Fruit fly (Drosophila melanogaster) whole organism, embryonic: ENCODE data around the gene CG14245.

Experiments used
- Aef1 ChIP-seq: fragments of 200-800 bp; sonication (Bioruptor generic); IDR thresholded peaks from 3 replicates; pipeline ENCODE4 v1.3.6; 2022; ENCODE audit warnings: missing biosample characterization, missing genetic modification characterization
- Antp ChIP-seq: fragments of 200-800 bp; sonication (Bioruptor generic); optimal IDR thresholded peaks from 3 replicates; lab custom pipeline; 2016; ENCODE audit warnings: missing biosample characterization, missing genetic modification characterization
- Atf6 ChIP-seq: fragments of 200-800 bp; sonication (Bioruptor generic); IDR thresholded peaks from 2 replicates; pipeline ENCODE4 v1.3.6; 2022; ENCODE audit warnings: missing biosample characterization, missing genetic modification characterization
- CG10979 ChIP-seq: fragments of 200-800 bp; sonication (Bioruptor generic); optimal IDR thresholded peaks from 2 replicates; lab custom pipeline; 2018; ENCODE audit warnings: missing biosample characterization, mild to moderate bottlenecking, missing genetic modification characterization, moderate library complexity
- CG12071 ChIP-seq: fragments of 200-800 bp; sonication (Bioruptor generic); optimal IDR thresholded peaks from 3 replicates; lab custom pipeline; 2018; ENCODE audit warnings: missing biosample characterization, mild to moderate bottlenecking, missing genetic modification characterization
- CG12942 ChIP-seq: fragments of 200-800 bp; sonication (Bioruptor generic); optimal IDR thresholded peaks from 3 replicates; lab custom pipeline; 2016; ENCODE audit warnings: missing biosample characterization, missing genetic modification characterization
- CG14441 ChIP-seq: fragments of 200-800 bp; sonication (Bioruptor generic); IDR thresholded peaks from 2 replicates; pipeline ENCODE4 v1.3.6; 2022; ENCODE audit warnings: missing biosample characterization, missing genetic modification characterization
- CG15011 ChIP-seq: fragments of 200-800 bp; sonication (Bioruptor generic); optimal IDR thresholded peaks from 3 replicates; lab custom pipeline; 2018; ENCODE audit warnings: missing biosample characterization, mild to moderate bottlenecking, missing genetic modification characterization
- CG1529 ChIP-seq: fragments of 200-800 bp; sonication (Bioruptor generic); optimal IDR thresholded peaks from 3 replicates; lab custom pipeline; 2018; ENCODE audit warnings: missing biosample characterization, missing genetic modification characterization
- CG15696 ChIP-seq: fragments of 200-800 bp; sonication (Bioruptor generic); optimal IDR thresholded peaks from 2 replicates; lab custom pipeline; 2019; ENCODE audit warnings: missing biosample characterization, mild to moderate bottlenecking, missing genetic modification characterization, moderate library complexity
- CG16779 ChIP-seq: fragments of 200-800 bp; sonication (Bioruptor generic); IDR thresholded peaks from 2 replicates; pipeline ENCODE4 v1.3.6; 2022; ENCODE audit warnings: missing biosample characterization, missing genetic modification characterization
- CG17612 ChIP-seq: fragments of 200-800 bp; sonication (Bioruptor generic); IDR thresholded peaks from 2 replicates; pipeline ENCODE4 v1.3.6; 2022; ENCODE audit warnings: missing biosample characterization, missing genetic modification characterization
- CG18262 ChIP-seq: fragments of 200-800 bp; optimal IDR thresholded peaks from 3 replicates; lab custom pipeline; 2019; ENCODE audit warnings: missing biosample characterization, mild to moderate bottlenecking, missing genetic modification characterization, moderate library complexity
- CG6765 ChIP-seq: fragments of 200-800 bp; sonication (Bioruptor generic); optimal IDR thresholded peaks from 3 replicates; lab custom pipeline; 2017; ENCODE audit warnings: missing biosample characterization, mild to moderate bottlenecking, missing genetic modification characterization
- CG7963 ChIP-seq: fragments of 200-800 bp; sonication (Bioruptor generic); IDR thresholded peaks from 3 replicates; pipeline ENCODE4 v1.3.6; 2022; ENCODE audit warnings: missing biosample characterization, missing genetic modification characterization; ENCODE audit not compliant: partially characterized antibody
- CG8944 ChIP-seq: fragments of 200-800 bp; sonication (Bioruptor generic); optimal IDR thresholded peaks from 3 replicates; lab custom pipeline; 2016; ENCODE audit warnings: missing biosample characterization, missing genetic modification characterization
- CG9437 ChIP-seq: fragments of 200-800 bp; sonication (Bioruptor generic); optimal IDR thresholded peaks from 2 replicates; lab custom pipeline; 2018; ENCODE audit warnings: missing biosample characterization, mild to moderate bottlenecking, missing genetic modification characterization
- CG9609 ChIP-seq: fragments of 200-800 bp; sonication (Bioruptor generic); optimal IDR thresholded peaks from 3 replicates; lab custom pipeline; 2016; ENCODE audit warnings: missing biosample characterization, missing genetic modification characterization
- CG9797 ChIP-seq: fragments of 200-800 bp; sonication (Bioruptor generic); optimal IDR thresholded peaks from 3 replicates; lab custom pipeline; 2018; ENCODE audit warnings: missing biosample characterization, mild to moderate bottlenecking, missing genetic modification characterization
- Camta ChIP-seq: fragments of 200-800 bp; sonication (Bioruptor generic); optimal IDR thresholded peaks from 2 replicates; lab custom pipeline; 2016; ENCODE audit warnings: missing biosample characterization, missing genetic modification characterization
- Dad ChIP-seq: fragments of 200-800 bp; sonication (Bioruptor generic); optimal IDR thresholded peaks from 3 replicates; lab custom pipeline; 2016; ENCODE audit warnings: missing biosample characterization, missing genetic modification characterization
- Dll ChIP-seq: fragments of 200-800 bp; sonication (Bioruptor generic); IDR thresholded peaks from 4 replicates; pipeline ENCODE4 v1.3.6; 2022; ENCODE audit warnings: missing biosample characterization, missing genetic modification characterization; ENCODE audit not compliant: partially characterized antibody
- Elba2 ChIP-seq: fragments of 200-800 bp; sonication (Bioruptor generic); optimal IDR thresholded peaks from 3 replicates; lab custom pipeline; 2016; ENCODE audit warnings: missing biosample characterization, missing genetic modification characterization
- Ets97D ChIP-seq: fragments of 200-800 bp; sonication (Bioruptor generic); optimal IDR thresholded peaks from 3 replicates; lab custom pipeline; 2016; ENCODE audit warnings: missing biosample characterization, missing genetic modification characterization
- H2.0 ChIP-seq: fragments of 200-800 bp; sonication (Bioruptor generic); IDR thresholded peaks from 2 replicates; pipeline ENCODE4 v1.3.6; 2022; ENCODE audit warnings: missing biosample characterization, missing genetic modification characterization
- Hand ChIP-seq: fragments of 200-800 bp; sonication (Bioruptor generic); optimal IDR thresholded peaks from 2 replicates; lab custom pipeline; 2017; ENCODE audit warnings: mild to moderate bottlenecking, missing biosample characterization, missing genetic modification reagents, missing genetic modification characterization
- Hr39 ChIP-seq: fragments of >200 bp; optimal IDR thresholded peaks from 2 replicates; lab custom pipeline; 2017
- Lpt ChIP-seq: fragments of >200 bp; optimal IDR thresholded peaks from 2 replicates; lab custom pipeline; 2018; ENCODE audit warnings: missing biosample characterization, missing genetic modification characterization
- MESR4 ChIP-seq: fragments of 200-800 bp; sonication (Bioruptor generic); optimal IDR thresholded peaks from 2 replicates; lab custom pipeline; 2018; ENCODE audit warnings: missing biosample characterization, mild to moderate bottlenecking, missing genetic modification characterization, moderate library complexity
- NfI ChIP-seq: fragments of 200-800 bp; sonication (Bioruptor generic); optimal IDR thresholded peaks from 3 replicates; lab custom pipeline; 2018; ENCODE audit warnings: missing biosample characterization, mild to moderate bottlenecking, missing genetic modification characterization, moderate library complexity
- PHDP ChIP-seq: fragments of 200-800 bp; sonication (Bioruptor generic); optimal IDR thresholded peaks from 3 replicates; lab custom pipeline; 2018; ENCODE audit warnings: missing biosample characterization, mild to moderate bottlenecking, missing genetic modification characterization, moderate library complexity
- Sry-β ChIP-seq: fragments of 200-800 bp; sonication (Bioruptor generic); optimal IDR thresholded peaks from 2 replicates; lab custom pipeline; 2018; ENCODE audit warnings: missing biosample characterization, mild to moderate bottlenecking, missing genetic modification characterization, moderate library complexity
- Taf1 ChIP-seq: fragments of 200-800 bp; sonication (Bioruptor generic); IDR thresholded peaks from 2 replicates; pipeline ENCODE4 v1.3.6; 2022; ENCODE audit warnings: missing biosample characterization, missing genetic modification characterization
- abd-A ChIP-seq: fragments of 200-800 bp; sonication (Bioruptor generic); optimal IDR thresholded peaks from 3 replicates; lab custom pipeline; 2019; ENCODE audit warnings: missing biosample characterization, mild to moderate bottlenecking, missing genetic modification characterization, moderate library complexity
- ci ChIP-seq: fragments of 200-800 bp; sonication (Bioruptor generic); IDR thresholded peaks from 3 replicates; pipeline ENCODE4 v1.3.6; 2022; ENCODE audit warnings: missing biosample characterization, missing genetic modification characterization
- crol ChIP-seq: fragments of 200-800 bp; sonication (Bioruptor generic); IDR thresholded peaks from 2 replicates; pipeline ENCODE4 v1.3.6; 2022; ENCODE audit warnings: missing biosample characterization, missing genetic modification characterization
- gro ChIP-seq: fragments of 200-800 bp; sonication (Bioruptor generic); optimal IDR thresholded peaks from 2 replicates; lab custom pipeline; 2016; ENCODE audit warnings: missing biosample characterization, missing genetic modification characterization
- ham ChIP-seq: fragments of 200-800 bp; sonication (Bioruptor generic); IDR thresholded peaks from 2 replicates; pipeline ENCODE4 v1.3.6; 2022; ENCODE audit warnings: missing biosample characterization, missing genetic modification characterization
- ken ChIP-seq: fragments of 200-800 bp; sonication (Bioruptor generic); IDR thresholded peaks from 3 replicates; pipeline ENCODE4 v1.3.6; 2022; ENCODE audit warnings: missing biosample characterization, missing genetic modification characterization
- kni ChIP-seq: fragments of 200-800 bp; sonication (Bioruptor generic); optimal IDR thresholded peaks from 3 replicates; lab custom pipeline; 2017; ENCODE audit warnings: mild to moderate bottlenecking, missing biosample characterization, missing genetic modification reagents, missing genetic modification characterization
- mirr ChIP-seq: fragments of 200-800 bp; sonication (Bioruptor generic); optimal IDR thresholded peaks from 3 replicates; lab custom pipeline; 2018; ENCODE audit warnings: missing biosample characterization, mild to moderate bottlenecking, missing genetic modification characterization
- pho ChIP-seq: fragments of 200-800 bp; sonication (Bioruptor generic); optimal IDR thresholded peaks from 2 replicates; lab custom pipeline; 2016; ENCODE audit warnings: missing biosample characterization, missing genetic modification characterization
- pita ChIP-seq: fragments of 200-800 bp; sonication (Bioruptor generic); optimal IDR thresholded peaks from 2 replicates; lab custom pipeline; 2017; ENCODE audit warnings: missing biosample characterization, mild to moderate bottlenecking, missing genetic modification characterization
- prd ChIP-seq, 3 experiments: fragments of >200 bp in 2 of 3; fragments of 200-800 bp in 1 of 3; sonication (Bioruptor generic) in 1 of 3; optimal IDR thresholded peaks in 2 of 3; IDR thresholded peaks in 1 of 3; 2 replicates in 2 of 3; 3 replicates in 1 of 3; pipeline versions ENCODE4 v1.3.6 to Lab custom; 2017 to 2022; ENCODE audit warnings: missing biosample characterization in 1 of 3, missing genetic modification characterization in 1 of 3
- pros ChIP-seq: fragments of 200-800 bp; sonication (Bioruptor generic); optimal IDR thresholded peaks from 3 replicates; lab custom pipeline; 2019; ENCODE audit warnings: missing biosample characterization, mild to moderate bottlenecking, missing genetic modification characterization, moderate library complexity
- ro ChIP-seq: fragments of 200-800 bp; sonication (Bioruptor generic); IDR thresholded peaks from 2 replicates; pipeline ENCODE4 v1.3.6; 2022; ENCODE audit warnings: missing biosample characterization, missing genetic modification characterization
- row ChIP-seq: fragments of 200-800 bp; sonication (Bioruptor generic); IDR thresholded peaks from 3 replicates; pipeline ENCODE4 v1.3.6; 2022; ENCODE audit warnings: missing biosample characterization, missing genetic modification characterization
- shn ChIP-seq: fragments of 200-800 bp; sonication (Bioruptor generic); optimal IDR thresholded peaks from 3 replicates; lab custom pipeline; 2016; ENCODE audit warnings: missing biosample characterization, missing genetic modification characterization
- sna ChIP-seq: fragments of 200-800 bp; sonication (Bioruptor generic); IDR thresholded peaks from 2 replicates; pipeline ENCODE4 v1.3.6; 2022; ENCODE audit warnings: missing biosample characterization, missing genetic modification characterization; ENCODE audit not compliant: partially characterized antibody
- ssp ChIP-seq: fragments of 200-800 bp; sonication (Bioruptor generic); IDR thresholded peaks from 2 replicates; pipeline ENCODE4 v1.3.6; 2022; ENCODE audit warnings: missing biosample characterization, missing genetic modification characterization
- unc-4 ChIP-seq: fragments of 200-800 bp; sonication (Bioruptor generic); IDR thresholded peaks from 2 replicates; pipeline ENCODE4 v1.3.6; 2022; ENCODE audit warnings: missing biosample characterization, missing genetic modification characterization; ENCODE audit not compliant: partially characterized antibody

CG14245 gene

dm6 chr3R:26714109-26714576 lies 14.4 kb upstream of the CG14245 start, which contains the start of gene amon (continued):
- TF ChIP-seq abd-A (tag; lab: Kevin White, UChicago) (peak; percentile 90), ro (GFP tag; lab: Robert Waterston, UW) (peak; percentile 96), CG17612 (GFP tag; lab: Robert Waterston, UW) (peak; percentile 97), CG14441 (peak; percentile 99), CG9797 (GFP tag; lab: Kevin White, UChicago) (peak; percentile 42), CG16779 (GFP tag; lab: Robert Waterston, UW) (peak; percentile 98), prd (optimal IDR thresholded peaks at IDR 0.05; lab: Kevin White, UChicago) (no peak), prd (GFP tag; IDR thresholded peaks at IDR 0.05; lab: Robert Waterston, UW) (peak; percentile 99), Hand (GFP tag; lab: Kevin White, UChicago) (peak; percentile 100), mirr (GFP tag; lab: Kevin White, UChicago) (peak; percentile 99), Atf6 (peak; percentile 99), NfI (GFP tag; lab: Kevin White, UChicago) (peak; percentile 99), ken (peak; percentile 99), ci (peak; percentile 99), ssp (peak; percentile 93), Taf1 (GFP tag; lab: Robert Waterston, UW) (peak; percentile 98), CG6765 (GFP tag; lab: Kevin White, UChicago) (peak; percentile 99), MESR4 (GFP tag; lab: Kevin White, UChicago) (peak; percentile 78), crol (GFP tag; lab: Robert Waterston, UW) (peak; percentile 80), PHDP (tag; lab: Kevin White, UChicago) (peak; percentile 98), Dad (GFP tag; lab: Kevin White, UChicago) (peak; percentile 98), pros (GFP tag; lab: Kevin White, UChicago) (peak; percentile 33), CG1529 (GFP tag; lab: Kevin White, UChicago) (peak; percentile 90), CG12071 (GFP tag; lab: Kevin White, UChicago) (peak; percentile 99), CG15696 (tag; lab: Kevin White, UChicago) (peak; percentile 84), unc-4 (GFP tag; lab: Robert Waterston, UW) (no peak), Dll (no peak), CG9609 (peak; percentile 99), gro (GFP tag; lab: Kevin White, UChicago) (peak; percentile 99), CG15011 (peak; percentile 98), Camta (GFP tag; lab: Kevin White, UChicago) (peak; percentile 96), Aef1 (GFP tag; lab: Robert Waterston, UW) (peak; percentile 99), Hr39 (no peak), Lpt (GFP tag; lab: Kevin White, UChicago) (no peak), pita (GFP tag; lab: Kevin White, UChicago) (no peak), CG9437 (GFP tag; lab: Kevin White, UChicago) (peak; percentile 88), shn (GFP tag; lab: Kevin White, UChicago) (peak; percentile 98), kni (GFP tag; lab: Kevin White, UChicago) (peak; percentile 78), sna (no peak), CG8944 (peak; percentile 98), CG18262 (peak; percentile 88), CG10979 (tag; lab: Kevin White, UChicago) (peak; percentile 89), ham (GFP tag; lab: Robert Waterston, UW) (peak; percentile 97), H2.0 (GFP tag; lab: Robert Waterston, UW) (peak; percentile 98), Ets97D (peak; percentile 95), Sry-β (no peak), CG12942 (GFP tag; lab: Kevin White, UChicago) (peak; percentile 97), Elba2 (GFP tag; lab: Kevin White, UChicago) (no peak), CG7963 (GFP tag; lab: Robert Waterston, UW) (no peak), Antp (GFP tag; lab: Kevin White, UChicago) (peak; percentile 99), row (GFP tag; lab: Robert Waterston, UW) (peak; percentile 99), pho (peak; percentile 99)
